Fruit fly (Drosophila melanogaster): ENCODE data around the gene Efa6.

The Efa6 gene

dm6 chr3R:22624737-22625136, 37.2 kb downstream of the Efa6 start (continued):
- TF ChIP-seq Kr (GFP tag; optimal IDR thresholded peaks at IDR 0.05) = no peak
- TF ChIP-seq CG10431 (GFP tag; optimal IDR thresholded peaks at IDR 0.05) = no peak
- no peak for TF ChIP-seq fru (optimal IDR thresholded peaks at IDR 0.05)
- TF ChIP-seq stwl (tag; optimal IDR thresholded peaks at IDR 0.05) = no peak
- peak; percentile 43 for TF ChIP-seq CG12155 (GFP tag; optimal IDR thresholded peaks at IDR 0.05)
- TF ChIP-seq gcm (GFP tag; optimal IDR thresholded peaks at IDR 0.05) = peak; percentile 54
- TF ChIP-seq CG2120 (GFP tag; optimal IDR thresholded peaks at IDR 0.05) = peak; percentile 46
- TF ChIP-seq Ada2b (GFP tag; IDR thresholded peaks at IDR 0.05) = peak; percentile 72
- TF ChIP-seq Six4 (GFP tag; optimal IDR thresholded peaks at IDR 0.05) = peak; percentile 58
- peak; percentile 14; the same call in 1 of the 2 replicates for TF ChIP-seq Ravus (GFP tag; IDR thresholded peaks at IDR 0.05)
- TF ChIP-seq Scr (GFP tag; IDR thresholded peaks at IDR 0.05; ENCODE audit: partially characterized antibody) = no peak
- no peak for TF ChIP-seq CG8359 (GFP tag; optimal IDR thresholded peaks at IDR 0.05; ENCODE audit: borderline replicate concordance)
- TF ChIP-seq hth (optimal IDR thresholded peaks at IDR 0.05) = no peak
- TF ChIP-seq sna (GFP tag; IDR thresholded peaks at IDR 0.05; ENCODE audit: partially characterized antibody) = no peak
- no peak for TF ChIP-seq CG3995 (GFP tag; optimal IDR thresholded peaks at IDR 0.05)
- no peak for TF ChIP-seq YL-1 (GFP tag; optimal IDR thresholded peaks at IDR 0.05)
- TF ChIP-seq Taf1 (GFP tag; IDR thresholded peaks at IDR 0.05) = no peak
- TF ChIP-seq BEAF-32 (GFP tag; optimal IDR thresholded peaks at IDR 0.05) = no peak
- TF ChIP-seq CG18262 (tag; optimal IDR thresholded peaks at IDR 0.05) = peak; percentile 63
- no peak for TF ChIP-seq CG10543 (GFP tag; optimal IDR thresholded peaks at IDR 0.05)
- TF ChIP-seq CG10979 (tag; optimal IDR thresholded peaks at IDR 0.05) = peak; percentile 66
- peak; percentile 17 for TF ChIP-seq kah (GFP tag; optimal IDR thresholded peaks at IDR 0.05)
- TF ChIP-seq Nf-YA (GFP tag; IDR thresholded peaks at IDR 0.05) = peak; percentile 63
- no peak for TF ChIP-seq cg (GFP tag; optimal IDR thresholded peaks at IDR 0.05)
- peak; percentile 40 for TF ChIP-seq CG6813 (GFP tag; optimal IDR thresholded peaks at IDR 0.05)
- TF ChIP-seq CG33213 (GFP tag; optimal IDR thresholded peaks at IDR 0.05) = peak; percentile 56
- no peak for TF ChIP-seq tll (GFP tag; optimal IDR thresholded peaks at IDR 0.05)
- no peak for TF ChIP-seq Spps (tag; optimal IDR thresholded peaks at IDR 0.05)
- TF ChIP-seq gcm2 (GFP tag; optimal IDR thresholded peaks at IDR 0.05) = no peak
- TF ChIP-seq sens (GFP tag) = peak; percentile 97
- peak; percentile 78 for TF ChIP-seq seq (GFP tag; IDR thresholded peaks at IDR 0.05)
- no peak for TF ChIP-seq knrl (GFP tag; IDR thresholded peaks at IDR 0.05; ENCODE audit: partially characterized antibody)
- TF ChIP-seq CG12769 (tag; optimal IDR thresholded peaks at IDR 0.05) = no peak
- TF ChIP-seq CHES-1-like (GFP tag; optimal IDR thresholded peaks at IDR 0.05) = no peak
- no peak for TF ChIP-seq dan (GFP tag; IDR thresholded peaks at IDR 0.05)
- TF ChIP-seq cas (GFP tag; IDR thresholded peaks at IDR 0.05) = no peak
- no peak for TF ChIP-seq CG17912 (GFP tag; optimal IDR thresholded peaks at IDR 0.05)
- TF ChIP-seq Hr3 (GFP tag; optimal IDR thresholded peaks at IDR 0.05) = peak; percentile 56
- TF ChIP-seq CG17361 (GFP tag; IDR thresholded peaks at IDR 0.05) = no peak; the same call in 2 of the 3 replicates
- no peak for TF ChIP-seq Opbp (GFP tag; IDR thresholded peaks at IDR 0.05; ENCODE audit: partially characterized antibody)
- TF ChIP-seq al (GFP tag; IDR thresholded peaks at IDR 0.05) = no peak
- peak; percentile 27; the same call in 2 of the 3 replicates for TF ChIP-seq croc (GFP tag; conservative IDR thresholded peaks at IDR 0.05)
- TF ChIP-seq CG17612 (GFP tag; IDR thresholded peaks at IDR 0.05) = no peak
- TF ChIP-seq toy (GFP tag; IDR thresholded peaks at IDR 0.05) = no peak
- peak; percentile 1 for TF ChIP-seq Sry-δ (GFP tag; optimal IDR thresholded peaks at IDR 0.05)
- no peak for TF ChIP-seq Myb (GFP tag; optimal IDR thresholded peaks at IDR 0.05)
- no peak for TF ChIP-seq prd (optimal IDR thresholded peaks at IDR 0.05)
- TF ChIP-seq prd (GFP tag; IDR thresholded peaks at IDR 0.05) = peak; percentile 70; the same call in 2 of the 3 replicates
- TF ChIP-seq wor (GFP tag; IDR thresholded peaks at IDR 0.05) = peak; percentile 49; the same call in 1 of the 2 replicates
- peak; percentile 52 for TF ChIP-seq CG11247 (GFP tag; IDR thresholded peaks at IDR 0.05)
- no peak for TF ChIP-seq CG1529 (GFP tag; optimal IDR thresholded peaks at IDR 0.05)
- no peak for TF ChIP-seq Nf-YC (tag; optimal IDR thresholded peaks at IDR 0.05)
